Worm (Caenorhabditis elegans) whole organism, L4 larva: ENCODE measurements around the gene Y27F2A.8.

Experiments used
- mxl-3 ChIP-seq: fragments of 200-800 bp; sonication (Bioruptor generic); optimal IDR thresholded peaks from 2 replicates; lab custom pipeline; 2018; ENCODE audit warnings: mild to moderate bottlenecking, missing genetic modification characterization, missing compliant biosample characterization
- nhr-11 ChIP-seq: fragments of 150-350 bp; optimal IDR thresholded peaks from 2 replicates; lab custom pipeline; 2014; ENCODE audit warnings: missing biosample characterization, missing genetic modification characterization
- nhr-237 ChIP-seq: sonication (generic microtip); optimal IDR thresholded peaks from 2 replicates; lab custom pipeline; 2017; ENCODE audit warnings: missing biosample characterization, missing genetic modification characterization
- sdz-12 ChIP-seq: fragments of 200-800 bp; sonication (Bioruptor generic); optimal IDR thresholded peaks from 2 replicates; lab custom pipeline; 2018; ENCODE audit warnings: mild to moderate bottlenecking, missing genetic modification characterization, missing compliant biosample characterization
- unc-62 ChIP-seq, 3 experiments: fragments of 150-350 bp in 1 of 3; sonication (generic microtip); optimal IDR thresholded peaks in 2 of 3; peaks in 1 of 3; 1 replicate in 1 of 3; 2 replicates in 2 of 3; lab custom pipeline; 2014 to 2017; ENCODE audit warnings: missing biosample characterization in 3 of 3, missing genetic modification characterization in 3 of 3, missing genetic modification reagents in 3 of 3, missing genotype in 1 of 3

DNA sequence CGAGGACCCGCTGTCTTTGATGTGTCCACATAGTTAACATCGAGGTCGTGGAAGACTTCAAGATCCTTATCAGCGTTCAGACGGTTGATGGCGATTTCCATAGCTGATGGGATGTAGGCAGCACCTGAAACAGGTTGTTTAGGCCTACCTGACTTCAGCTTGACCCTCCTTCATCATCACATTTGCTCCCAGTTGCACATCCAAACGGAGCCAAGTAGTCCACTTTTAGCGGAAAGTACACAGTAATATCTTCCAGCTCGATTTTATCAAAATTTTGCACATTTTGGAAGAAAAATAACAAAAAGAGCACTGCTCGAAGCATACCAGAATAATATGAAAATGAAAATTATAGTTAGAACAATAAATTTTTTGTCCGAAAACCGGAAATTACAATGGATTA, 13.4 kb downstream of the Y27F2A.8 start, which contains the start of gene gcy-15:
- TF ChIP-seq sdz-12 (GFP tag; lab: Kevin White, UChicago) (no peak), nhr-237 (tag; lab: Kevin White, UChicago) (no peak), mxl-3 (GFP tag; lab: Kevin White, UChicago) (no peak), unc-62 (GFP tag; optimal IDR thresholded peaks at IDR 0.05 in 1 of 2; lab: Kevin White, UChicago) (no peak), unc-62 (tag; optimal IDR thresholded peaks at IDR 0.05; lab: Kevin White, UChicago) (no peak), nhr-11 (tag; lab: Kevin White, UChicago) (no peak)
